Fruit fly (Drosophila melanogaster) whole organism, embryonic: ENCODE results near the gene CG13138.

ENCODE experiments used
- BEAF-32 ChIP-seq: fragments of 200-800 bp; sonication (Bioruptor generic); optimal IDR thresholded peaks from 3 replicates; lab custom pipeline; 2017; ENCODE audit warnings: missing biosample characterization, missing genetic modification characterization, mild to moderate bottlenecking, moderate library complexity, missing genetic modification reagents
- CG10462 ChIP-seq: fragments of 200-800 bp; sonication (Bioruptor generic); optimal IDR thresholded peaks from 2 replicates; lab custom pipeline; 2016; ENCODE audit warnings: missing biosample characterization, missing genetic modification characterization
- CG11398 ChIP-seq: fragments of 200-800 bp; sonication (Bioruptor generic); optimal IDR thresholded peaks from 2 replicates; lab custom pipeline; 2016; ENCODE audit warnings: missing biosample characterization, missing genetic modification characterization
- CG12236 ChIP-seq: fragments of 200-800 bp; sonication (Bioruptor generic); optimal IDR thresholded peaks from 2 replicates; lab custom pipeline; 2016; ENCODE audit warnings: missing biosample characterization, missing genetic modification characterization
- CG12769 ChIP-seq: fragments of 200-800 bp; sonication (Bioruptor generic); optimal IDR thresholded peaks from 2 replicates; lab custom pipeline; 2019; ENCODE audit warnings: missing biosample characterization, mild to moderate bottlenecking, missing genetic modification characterization, moderate library complexity
- CG15479 ChIP-seq: fragments of 200-800 bp; sonication (Bioruptor generic); optimal IDR thresholded peaks from 3 replicates; lab custom pipeline; 2019; ENCODE audit warnings: missing biosample characterization, mild to moderate bottlenecking, missing genetic modification characterization, moderate library complexity
- CG15696 ChIP-seq: fragments of 200-800 bp; sonication (Bioruptor generic); optimal IDR thresholded peaks from 2 replicates; lab custom pipeline; 2019; ENCODE audit warnings: missing biosample characterization, mild to moderate bottlenecking, missing genetic modification characterization, moderate library complexity
- CG30403 ChIP-seq: fragments of 200-800 bp; sonication (Bioruptor generic); optimal IDR thresholded peaks from 3 replicates; lab custom pipeline; 2016; ENCODE audit warnings: missing biosample characterization, missing genetic modification characterization
- CG34224 ChIP-seq: fragments of 200-800 bp; sonication (Bioruptor generic); IDR thresholded peaks from 3 replicates; pipeline ENCODE4 v1.3.6; 2022; ENCODE audit warnings: missing biosample characterization, missing genetic modification characterization; ENCODE audit not compliant: partially characterized antibody
- CG3838 ChIP-seq: fragments of 200-800 bp; sonication (Bioruptor generic); optimal IDR thresholded peaks from 3 replicates; lab custom pipeline; 2016; ENCODE audit warnings: missing biosample characterization, missing genetic modification characterization
- CG3847 ChIP-seq: fragments of 200-800 bp; sonication (Bioruptor generic); IDR thresholded peaks from 2 replicates; pipeline ENCODE4 v1.3.6; 2022; ENCODE audit warnings: missing biosample characterization, missing genetic modification characterization
- CG4328 ChIP-seq: fragments of 200-800 bp; sonication (Bioruptor generic); optimal IDR thresholded peaks from 3 replicates; lab custom pipeline; 2017; ENCODE audit warnings: missing biosample characterization, missing genetic modification reagents, missing genetic modification characterization
- CG4617 ChIP-seq: fragments of 200-800 bp; sonication (Bioruptor generic); optimal IDR thresholded peaks from 3 replicates; lab custom pipeline; 2016; ENCODE audit warnings: missing biosample characterization, missing genetic modification characterization, borderline replicate concordance
- CG4707 ChIP-seq: fragments of 200-800 bp; sonication (Bioruptor generic); optimal IDR thresholded peaks from 2 replicates; lab custom pipeline; 2018; ENCODE audit warnings: missing biosample characterization, mild to moderate bottlenecking, missing genetic modification characterization, moderate library complexity
- CG6791 ChIP-seq: fragments of 200-800 bp; sonication (Bioruptor generic); IDR thresholded peaks from 3 replicates; pipeline ENCODE4 v1.3.6; 2022; ENCODE audit warnings: missing biosample characterization, missing genetic modification characterization; ENCODE audit not compliant: partially characterized antibody
- CG7271 ChIP-seq: fragments of 200-800 bp; sonication (Bioruptor generic); optimal IDR thresholded peaks from 2 replicates; lab custom pipeline; 2018; ENCODE audit warnings: missing biosample characterization, mild to moderate bottlenecking, missing genetic modification characterization, moderate library complexity
- CG7963 ChIP-seq: fragments of 200-800 bp; sonication (Bioruptor generic); IDR thresholded peaks from 3 replicates; pipeline ENCODE4 v1.3.6; 2022; ENCODE audit warnings: missing biosample characterization, missing genetic modification characterization; ENCODE audit not compliant: partially characterized antibody
- CG7987 ChIP-seq: fragments of 200-800 bp; sonication (Bioruptor generic); optimal IDR thresholded peaks from 2 replicates; lab custom pipeline; 2018; ENCODE audit warnings: missing biosample characterization, mild to moderate bottlenecking, missing genetic modification characterization, moderate library complexity
- CG8290 ChIP-seq, 3 experiments: fragments of 200-800 bp; sonication (Bioruptor generic); optimal IDR thresholded peaks; 2 replicates each; lab custom pipeline; 2016 to 2019; ENCODE audit warnings: missing biosample characterization in 3 of 3, missing genetic modification characterization in 3 of 3, mild to moderate bottlenecking in 2 of 3, moderate library complexity in 1 of 3
- D19B ChIP-seq: fragments of 200-800 bp; sonication (Bioruptor generic); optimal IDR thresholded peaks from 2 replicates; lab custom pipeline; 2017; ENCODE audit warnings: missing biosample characterization, mild to moderate bottlenecking, missing genetic modification characterization
- Deaf1 ChIP-seq: fragments of 200-800 bp; optimal IDR thresholded peaks from 3 replicates; lab custom pipeline; 2019; ENCODE audit warnings: missing biosample characterization, mild to moderate bottlenecking, missing genetic modification characterization, moderate library complexity
- Dip2 ChIP-seq: fragments of 200-800 bp; sonication (Bioruptor generic); IDR thresholded peaks from 2 replicates; pipeline ENCODE4 v1.3.6; 2022; ENCODE audit warnings: missing biosample characterization, missing genetic modification characterization
- Dll ChIP-seq: fragments of 200-800 bp; sonication (Bioruptor generic); IDR thresholded peaks from 4 replicates; pipeline ENCODE4 v1.3.6; 2022; ENCODE audit warnings: missing biosample characterization, missing genetic modification characterization; ENCODE audit not compliant: partially characterized antibody
- Drgx ChIP-seq: fragments of 200-800 bp; sonication (Bioruptor generic); IDR thresholded peaks from 2 replicates; pipeline ENCODE4 v1.3.6; 2022; ENCODE audit warnings: missing biosample characterization, missing genetic modification characterization
- Ets65A ChIP-seq: fragments of 200-800 bp; sonication (Bioruptor generic); peaks from one replicate; lab custom pipeline; 2016; ENCODE audit warnings: missing biosample characterization, missing genetic modification characterization
- Gsc ChIP-seq: fragments of 200-800 bp; sonication (Bioruptor generic); IDR thresholded peaks from 2 replicates; pipeline ENCODE4 v1.3.6; 2022; ENCODE audit warnings: missing biosample characterization, missing genetic modification characterization
- Hr39 ChIP-seq: fragments of >200 bp; optimal IDR thresholded peaks from 2 replicates; lab custom pipeline; 2017
- Hr51 ChIP-seq, 2 experiments: fragments of 200-800 bp; sonication (Bioruptor generic); optimal IDR thresholded peaks; 2 replicates in 1 of 2; 3 replicates in 1 of 2; lab custom pipeline; 2016 to 2018; ENCODE audit warnings: missing biosample characterization in 2 of 2, missing genetic modification characterization in 2 of 2, mild to moderate bottlenecking in 1 of 2, moderate library complexity in 1 of 2
- MBD-R2 ChIP-seq: fragments of 200-800 bp; sonication (Bioruptor generic); IDR thresholded peaks from 2 replicates; pipeline ENCODE4 v1.3.6; 2022; ENCODE audit warnings: missing biosample characterization, missing genetic modification characterization
- Med ChIP-seq: fragments of 200-800 bp; sonication (Bioruptor generic); peaks from one replicate; lab custom pipeline; 2016; ENCODE audit warnings: missing biosample characterization, missing genetic modification characterization, mild to moderate bottlenecking, inconsistent platforms, moderate library complexity
- Mes4 ChIP-seq: fragments of 200-800 bp; sonication (Bioruptor generic); optimal IDR thresholded peaks from 2 replicates; lab custom pipeline; 2016; ENCODE audit warnings: missing biosample characterization, missing genetic modification characterization
- Ptx1 ChIP-seq: fragments of 200-800 bp; sonication (Bioruptor generic); IDR thresholded peaks from 2 replicates; pipeline ENCODE4 v1.3.6; 2022; ENCODE audit warnings: missing biosample characterization, missing genetic modification characterization
- Rfx ChIP-seq: fragments of 200-800 bp; sonication (Bioruptor generic); IDR thresholded peaks from 2 replicates; pipeline ENCODE4 v1.3.6; 2022; ENCODE audit warnings: missing biosample characterization, missing genetic modification characterization
- Side ChIP-seq: fragments of 200-800 bp; sonication (Bioruptor generic); optimal IDR thresholded peaks from 2 replicates; lab custom pipeline; 2016; ENCODE audit warnings: missing biosample characterization, missing genetic modification characterization
- bigmax ChIP-seq: fragments of 200-800 bp; sonication (Bioruptor generic); optimal IDR thresholded peaks from 2 replicates; lab custom pipeline; 2018; ENCODE audit warnings: missing biosample characterization, mild to moderate bottlenecking, missing genetic modification characterization
- cad ChIP-seq: fragments of >200 bp; optimal IDR thresholded peaks from 2 replicates; lab custom pipeline; 2017; ENCODE audit warnings: missing biosample characterization, missing genetic modification characterization
- cg ChIP-seq: fragments of 200-800 bp; sonication (Bioruptor generic); optimal IDR thresholded peaks from 3 replicates; lab custom pipeline; 2019; ENCODE audit warnings: missing biosample characterization, mild to moderate bottlenecking, missing genetic modification characterization, moderate library complexity
- danr ChIP-seq: fragments of 200-800 bp; sonication (Bioruptor generic); IDR thresholded peaks from 2 replicates; pipeline ENCODE4 v1.3.6; 2022; ENCODE audit warnings: missing biosample characterization, missing genetic modification characterization
- fd64A ChIP-seq: fragments of 200-800 bp; sonication (Bioruptor generic); optimal IDR thresholded peaks from 3 replicates; lab custom pipeline; 2018; ENCODE audit warnings: missing biosample characterization, mild to moderate bottlenecking, missing genetic modification characterization
- grn ChIP-seq: fragments of 200-800 bp; sonication (Bioruptor generic); optimal IDR thresholded peaks from 3 replicates; lab custom pipeline; 2017; ENCODE audit warnings: missing biosample characterization, missing genetic modification characterization
- jing ChIP-seq: fragments of 200-800 bp; sonication (Bioruptor generic); optimal IDR thresholded peaks from 2 replicates; lab custom pipeline; 2018; ENCODE audit warnings: missing biosample characterization, mild to moderate bottlenecking, missing genetic modification characterization
- kah ChIP-seq: fragments of 200-800 bp; sonication (Bioruptor generic); optimal IDR thresholded peaks from 2 replicates; lab custom pipeline; 2018; ENCODE audit warnings: missing biosample characterization, mild to moderate bottlenecking, missing genetic modification characterization
- lab ChIP-seq: fragments of 200-800 bp; sonication (Bioruptor generic); optimal IDR thresholded peaks from 3 replicates; lab custom pipeline; 2017; ENCODE audit warnings: missing biosample characterization, missing genetic modification characterization, mild to moderate bottlenecking, moderate library complexity, missing genetic modification reagents
- nerfin-2 ChIP-seq: fragments of 200-800 bp; sonication (Bioruptor generic); IDR thresholded peaks from 2 replicates; pipeline ENCODE4 v1.3.6; 2022; ENCODE audit warnings: missing biosample characterization, missing genetic modification characterization; ENCODE audit not compliant: partially characterized antibody
- otp ChIP-seq: fragments of 200-800 bp; sonication (Bioruptor generic); IDR thresholded peaks from 3 replicates; pipeline ENCODE4, ENCODE4 v1.3.6; 2022; ENCODE audit warnings: missing biosample characterization, missing genetic modification characterization
- pan ChIP-seq, 4 experiments: fragments of >200 bp in 3 of 4; fragments of 200-800 bp in 1 of 4; sonication (Bioruptor generic) in 1 of 4; optimal IDR thresholded peaks in 3 of 4; IDR thresholded peaks in 1 of 4; 2 replicates each; pipeline versions ENCODE4 v1.3.6 to Lab custom; 2017 to 2022; ENCODE audit warnings: missing biosample characterization in 2 of 4, missing genetic modification characterization in 2 of 4, mixed read lengths in 1 of 4
- pfk ChIP-seq: fragments of 200-800 bp; sonication (Bioruptor generic); optimal IDR thresholded peaks from 2 replicates; lab custom pipeline; 2018; ENCODE audit warnings: missing biosample characterization, mild to moderate bottlenecking, missing genetic modification characterization, moderate library complexity
- ssp ChIP-seq: fragments of 200-800 bp; sonication (Bioruptor generic); IDR thresholded peaks from 2 replicates; pipeline ENCODE4 v1.3.6; 2022; ENCODE audit warnings: missing biosample characterization, missing genetic modification characterization
- tap ChIP-seq: fragments of 200-800 bp; optimal IDR thresholded peaks from 3 replicates; lab custom pipeline; 2019; ENCODE audit warnings: missing biosample characterization, mild to moderate bottlenecking, missing genetic modification characterization, moderate library complexity
- unpg ChIP-seq: fragments of 200-800 bp; sonication (Bioruptor generic); optimal IDR thresholded peaks from 3 replicates; lab custom pipeline; 2018; ENCODE audit warnings: missing biosample characterization, mild to moderate bottlenecking, missing genetic modification characterization, moderate library complexity

CG13138 gene

DNA sequence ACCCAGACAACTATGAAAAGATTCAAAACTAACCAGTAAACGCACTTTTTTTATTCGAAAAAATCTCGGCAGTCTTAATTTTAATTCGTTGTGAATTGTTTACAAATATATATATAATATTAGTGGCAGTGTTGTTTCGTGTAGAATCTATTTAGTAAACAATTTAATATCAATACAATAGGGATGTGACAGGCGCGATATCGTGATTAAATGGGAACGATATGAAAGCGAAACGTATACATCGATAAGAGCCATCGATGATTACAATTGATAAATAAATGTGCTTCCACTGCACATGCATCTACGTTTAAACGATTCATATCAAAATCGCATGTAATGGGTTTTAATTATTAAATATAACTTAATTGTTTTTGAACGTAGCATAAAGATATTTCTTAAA, 24.5 kb downstream of the CG13138 start (continued):
- TF ChIP-seq BEAF-32 (GFP tag; lab: Kevin White, UChicago) (peak; percentile 89), CG6791 (peak; percentile 92), CG15696 (tag; lab: Kevin White, UChicago) (no peak), cad (GFP tag; lab: Kevin White, UChicago) (no peak), jing (GFP tag; lab: Kevin White, UChicago) (no peak), CG34224 (GFP tag; lab: Robert Waterston, UW) (peak; percentile 86), Dll (GFP tag; lab: Robert Waterston, UW) (peak; percentile 81), CG8290 (GFP tag; optimal IDR thresholded peaks at IDR 0.05; lab: Kevin White, UChicago) (peak; percentile 2), CG8290 (tag; optimal IDR thresholded peaks at IDR 0.05; lab: Kevin White, UChicago) (no peak), fd64A (no peak), nerfin-2 (GFP tag; lab: Robert Waterston, UW) (peak; percentile 78), ssp (GFP tag; lab: Robert Waterston, UW) (peak; percentile 82), Drgx (no peak), CG3838 (GFP tag; lab: Kevin White, UChicago) (no peak), pfk (GFP tag; lab: Kevin White, UChicago) (peak; percentile 91), CG7963 (GFP tag; lab: Robert Waterston, UW) (peak; percentile 84), MBD-R2 (GFP tag; lab: Robert Waterston, UW) (peak; percentile 37; the same call in 1 of the 2 replicates), CG12769 (tag; lab: Kevin White, UChicago) (no peak), CG4617 (peak; percentile 43), otp (GFP tag; lab: Robert Waterston, UW) (no peak), Rfx (peak; percentile 48; the same call in 1 of the 2 replicates)

DNA sequence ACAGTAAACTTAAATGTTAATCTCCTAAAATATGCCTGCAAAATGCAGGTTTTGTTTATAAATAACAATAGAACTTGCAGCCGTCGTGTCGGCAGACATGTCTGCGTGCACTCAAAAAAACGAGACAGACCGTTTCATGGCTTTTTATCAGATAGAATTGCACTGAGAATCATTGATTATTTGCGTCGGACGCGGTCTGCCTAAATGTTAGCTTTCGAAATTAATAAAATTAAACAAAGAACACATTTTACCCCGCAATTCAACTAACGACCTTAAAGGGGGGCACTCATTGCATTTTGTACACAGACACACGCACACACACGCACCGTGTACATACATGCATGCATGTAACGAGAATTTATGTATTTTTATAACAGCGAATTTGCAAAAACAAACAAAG, 25.0 kb downstream of the CG13138 start:
- TF ChIP-seq pan (optimal IDR thresholded peaks at IDR 0.05; lab: Kevin White, UChicago), result no peak
- peak in 1 of 2 experiments; percentile 27 for TF ChIP-seq pan (GFP tag; optimal IDR thresholded peaks at IDR 0.05 in 1 of 2, IDR thresholded peaks at IDR 0.05 in 1 of 2)
- TF ChIP-seq Hr39 (lab: Kevin White, UChicago), result no peak
- peak; percentile 92 for TF ChIP-seq cg
- TF ChIP-seq danr (GFP tag; lab: Robert Waterston, UW), result no peak
- no peak for TF ChIP-seq CG15479 (GFP tag; lab: Kevin White, UChicago)
- TF ChIP-seq fd64A, result no peak
- peak; percentile 31 for TF ChIP-seq CG30403 (GFP tag; lab: Kevin White, UChicago)
- TF ChIP-seq CG7271 (tag; lab: Kevin White, UChicago), result no peak
- TF ChIP-seq Hr51 (GFP tag; optimal IDR thresholded peaks at IDR 0.05; lab: Kevin White, UChicago), result no peak
- TF ChIP-seq grn (GFP tag; lab: Kevin White, UChicago), result no peak
- peak; percentile 1 for TF ChIP-seq Mes4 (GFP tag; lab: Kevin White, UChicago)
- no peak for TF ChIP-seq lab (GFP tag; lab: Kevin White, UChicago)
- TF ChIP-seq CG3847 (GFP tag; lab: Robert Waterston, UW), result no peak
- TF ChIP-seq CG10462 (GFP tag; lab: Kevin White, UChicago), result no peak
- TF ChIP-seq CG7987 (GFP tag; lab: Kevin White, UChicago), result peak; percentile 11
- TF ChIP-seq unpg (GFP tag; lab: Kevin White, UChicago), result no peak
- TF ChIP-seq CG11398, result no peak
- TF ChIP-seq CG12236 (GFP tag; lab: Kevin White, UChicago), result peak; percentile 47
- TF ChIP-seq CG4328, result no peak
- no peak for TF ChIP-seq bigmax (GFP tag; lab: Kevin White, UChicago)
- TF ChIP-seq tap (tag; lab: Kevin White, UChicago), result no peak
- peak; percentile 86 for TF ChIP-seq Med (GFP tag; lab: Kevin White, UChicago)
- TF ChIP-seq Side (GFP tag; lab: Kevin White, UChicago), result peak; percentile 39
- peak; percentile 53 for TF ChIP-seq Ets65A (GFP tag; lab: Kevin White, UChicago)
- TF ChIP-seq D19B (GFP tag; lab: Kevin White, UChicago), result no peak
- TF ChIP-seq Ptx1, result peak; percentile 40; the same call in 1 of the 2 replicates
- TF ChIP-seq kah (GFP tag; lab: Kevin White, UChicago), result no peak
- TF ChIP-seq CG4707 (GFP tag; lab: Kevin White, UChicago), result no peak
- no peak for TF ChIP-seq Gsc (GFP tag; lab: Robert Waterston, UW)
- no peak for TF ChIP-seq Deaf1 (tag; lab: Kevin White, UChicago)
- TF ChIP-seq Dip2 (GFP tag; lab: Robert Waterston, UW), result no peak
